Worm (Caenorhabditis elegans) whole organism, mixed stage, embryonic: ENCODE measurements around the gene srg-60.

Experiments used
- nhr-2 ChIP-seq: fragments of 150-350 bp; optimal IDR thresholded peaks from 2 replicates; lab custom pipeline; 2014; ENCODE audit warnings: missing biosample characterization, missing genetic modification characterization
- nhr-237 ChIP-seq: fragments of 150-350 bp; optimal IDR thresholded peaks from 2 replicates; lab custom pipeline; 2014; ENCODE audit warnings: missing biosample characterization, missing genetic modification characterization

DNA sequence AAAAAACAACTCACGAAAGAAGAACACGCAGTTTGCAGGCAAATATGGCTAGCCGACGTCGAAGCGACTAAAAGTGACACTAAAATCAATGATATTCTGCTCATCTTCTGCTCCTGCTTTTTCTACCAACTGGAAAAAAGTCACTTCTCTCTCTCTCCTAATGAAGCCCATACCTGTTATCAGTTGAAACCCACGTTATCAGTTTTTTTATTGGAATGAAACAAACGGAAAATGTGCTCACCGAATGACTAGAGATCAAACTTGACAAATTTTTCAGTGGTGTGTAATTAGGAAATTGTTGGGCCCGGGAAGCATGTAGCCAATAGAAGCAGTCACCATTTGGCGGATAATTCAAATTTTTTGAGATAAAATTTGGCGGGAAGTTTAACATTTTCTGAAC lies 11.0 kb downstream of the srg-60 start, which contains the start of gene C24B9.3:
- no peak for TF ChIP-seq nhr-237 (tag; lab: Kevin White, UChicago)
- TF ChIP-seq nhr-2 (tag; lab: Kevin White, UChicago) = no peak
